Fruit fly (Drosophila melanogaster) whole organism, embryonic: ENCODE measurements around the gene Nazo.

Experiments
- Atf-2 ChIP-seq: fragments of 200-800 bp; sonication (Bioruptor generic); optimal IDR thresholded peaks from 2 replicates; lab custom pipeline; 2016; ENCODE audit warnings: missing biosample characterization, missing genetic modification characterization
- CG10366 ChIP-seq: fragments of 200-800 bp; sonication (Bioruptor generic); IDR thresholded peaks from 2 replicates; pipeline ENCODE4 v1.3.6; 2022; ENCODE audit warnings: missing biosample characterization, missing genetic modification characterization
- CG10654 ChIP-seq: fragments of 200-800 bp; sonication (Bioruptor generic); optimal IDR thresholded peaks from 2 replicates; lab custom pipeline; 2016; ENCODE audit warnings: missing biosample characterization, missing genetic modification characterization
- CG12769 ChIP-seq: fragments of 200-800 bp; sonication (Bioruptor generic); optimal IDR thresholded peaks from 2 replicates; lab custom pipeline; 2019; ENCODE audit warnings: missing biosample characterization, mild to moderate bottlenecking, missing genetic modification characterization, moderate library complexity
- CG14014 ChIP-seq: fragments of 200-800 bp; sonication (Bioruptor generic); IDR thresholded peaks from 2 replicates; pipeline ENCODE4 v1.3.6; 2022; ENCODE audit warnings: missing biosample characterization, missing genetic modification characterization
- CG15479 ChIP-seq: fragments of 200-800 bp; sonication (Bioruptor generic); optimal IDR thresholded peaks from 3 replicates; lab custom pipeline; 2019; ENCODE audit warnings: missing biosample characterization, mild to moderate bottlenecking, missing genetic modification characterization, moderate library complexity
- CG15696 ChIP-seq: fragments of 200-800 bp; sonication (Bioruptor generic); optimal IDR thresholded peaks from 2 replicates; lab custom pipeline; 2019; ENCODE audit warnings: missing biosample characterization, mild to moderate bottlenecking, missing genetic modification characterization, moderate library complexity
- CG1832 ChIP-seq: fragments of 200-800 bp; sonication (Bioruptor generic); optimal IDR thresholded peaks from 2 replicates; lab custom pipeline; 2017; ENCODE audit warnings: missing biosample characterization, mild to moderate bottlenecking, missing genetic modification characterization, inconsistent platforms
- CG18619 ChIP-seq: fragments of 200-800 bp; sonication (Bioruptor generic); optimal IDR thresholded peaks from 3 replicates; lab custom pipeline; 2017; ENCODE audit warnings: missing biosample characterization, mild to moderate bottlenecking, missing genetic modification characterization
- CG2889 ChIP-seq: fragments of 200-800 bp; sonication (Bioruptor generic); IDR thresholded peaks from 3 replicates; pipeline ENCODE4 v1.3.6; 2022; ENCODE audit warnings: missing biosample characterization, missing genetic modification characterization
- CG3065 ChIP-seq: fragments of 200-800 bp; sonication (Bioruptor generic); optimal IDR thresholded peaks from 2 replicates; lab custom pipeline; 2016; ENCODE audit warnings: missing biosample characterization, missing genetic modification characterization
- CG33213 ChIP-seq: fragments of 200-800 bp; sonication (Bioruptor generic); optimal IDR thresholded peaks from 3 replicates; lab custom pipeline; 2016; ENCODE audit warnings: missing biosample characterization, missing genetic modification characterization
- CG5245 ChIP-seq: fragments of 200-800 bp; sonication (Bioruptor generic); optimal IDR thresholded peaks from 3 replicates; lab custom pipeline; 2016; ENCODE audit warnings: missing biosample characterization, missing genetic modification characterization
- CG6175 ChIP-seq: fragments of 200-800 bp; sonication (Bioruptor generic); IDR thresholded peaks from 3 replicates; pipeline ENCODE4 v1.3.6; 2022; ENCODE audit warnings: missing biosample characterization, missing genetic modification characterization
- CG6765 ChIP-seq: fragments of 200-800 bp; sonication (Bioruptor generic); optimal IDR thresholded peaks from 3 replicates; lab custom pipeline; 2017; ENCODE audit warnings: missing biosample characterization, mild to moderate bottlenecking, missing genetic modification characterization
- CG7556 ChIP-seq: fragments of 200-800 bp; sonication (Bioruptor generic); optimal IDR thresholded peaks from 2 replicates; lab custom pipeline; 2017; ENCODE audit warnings: missing biosample characterization, mild to moderate bottlenecking, missing genetic modification characterization
- CG8281 ChIP-seq: fragments of 200-800 bp; sonication (Bioruptor generic); optimal IDR thresholded peaks from 2 replicates; lab custom pipeline; 2018; ENCODE audit warnings: missing biosample characterization, mild to moderate bottlenecking, missing genetic modification characterization, moderate library complexity
- CTCF ChIP-seq: fragments of 200-800 bp; sonication (Bioruptor generic); optimal IDR thresholded peaks from 2 replicates; lab custom pipeline; 2017; ENCODE audit warnings: missing biosample characterization, mild to moderate bottlenecking, missing genetic modification characterization, moderate library complexity
- D19A ChIP-seq: fragments of 200-800 bp; optimal IDR thresholded peaks from 3 replicates; lab custom pipeline; 2019; ENCODE audit warnings: missing biosample characterization, mild to moderate bottlenecking, missing genetic modification characterization, moderate library complexity
- Ets65A ChIP-seq: fragments of 200-800 bp; sonication (Bioruptor generic); peaks from one replicate; lab custom pipeline; 2016; ENCODE audit warnings: missing biosample characterization, missing genetic modification characterization
- HHEX ChIP-seq: fragments of 200-800 bp; sonication (Bioruptor generic); optimal IDR thresholded peaks from 3 replicates; lab custom pipeline; 2017; ENCODE audit warnings: missing biosample characterization, mild to moderate bottlenecking, missing genetic modification characterization, missing genetic modification reagents
- HmgD ChIP-seq: fragments of 200-800 bp; sonication (Bioruptor generic); optimal IDR thresholded peaks from 3 replicates; lab custom pipeline; 2016; ENCODE audit warnings: missing biosample characterization, missing genetic modification characterization
- Jarid2 ChIP-seq: fragments of 200-800 bp; sonication (Bioruptor generic); optimal IDR thresholded peaks from 3 replicates; lab custom pipeline; 2017; ENCODE audit warnings: mild to moderate bottlenecking, missing biosample characterization, missing genetic modification reagents, missing genetic modification characterization
- Mad ChIP-seq: fragments of 200-800 bp; sonication (Bioruptor generic); optimal IDR thresholded peaks from 2 replicates; lab custom pipeline; 2016; ENCODE audit warnings: missing biosample characterization, missing genetic modification characterization
- Meics ChIP-seq: fragments of 200-800 bp; sonication (Bioruptor generic); optimal IDR thresholded peaks from 2 replicates; lab custom pipeline; 2017; ENCODE audit warnings: missing biosample characterization, mild to moderate bottlenecking, missing genetic modification characterization
- Nf-YC ChIP-seq: fragments of 200-800 bp; optimal IDR thresholded peaks from 3 replicates; lab custom pipeline; 2019; ENCODE audit warnings: missing biosample characterization, mild to moderate bottlenecking, missing genetic modification characterization, moderate library complexity
- Opbp ChIP-seq: fragments of 200-800 bp; sonication (Bioruptor generic); IDR thresholded peaks from 3 replicates; pipeline ENCODE4 v1.3.6; 2022; ENCODE audit warnings: missing biosample characterization, missing genetic modification characterization; ENCODE audit not compliant: partially characterized antibody
- Sry-β ChIP-seq: fragments of 200-800 bp; sonication (Bioruptor generic); optimal IDR thresholded peaks from 2 replicates; lab custom pipeline; 2018; ENCODE audit warnings: missing biosample characterization, mild to moderate bottlenecking, missing genetic modification characterization, moderate library complexity
- Trl ChIP-seq, 3 experiments: fragments of >200 bp in 2 of 3; fragments of 200-800 bp in 1 of 3; sonication (Bioruptor generic) in 1 of 3; optimal IDR thresholded peaks; 2 replicates in 1 of 3; 3 replicates in 2 of 3; lab custom pipeline; 2016 to 2017; ENCODE audit warnings: missing biosample characterization in 1 of 3, missing genetic modification characterization in 1 of 3
- Xbp1 ChIP-seq: fragments of 200-800 bp; sonication (Bioruptor generic); optimal IDR thresholded peaks from 3 replicates; lab custom pipeline; 2016; ENCODE audit warnings: missing biosample characterization, mild to moderate bottlenecking, missing genetic modification characterization
- cato ChIP-seq: fragments of 200-800 bp; sonication (Bioruptor generic); optimal IDR thresholded peaks from 2 replicates; lab custom pipeline; 2016; ENCODE audit warnings: missing biosample characterization, missing genetic modification characterization, borderline replicate concordance
- crol ChIP-seq: fragments of 200-800 bp; sonication (Bioruptor generic); IDR thresholded peaks from 2 replicates; pipeline ENCODE4 v1.3.6; 2022; ENCODE audit warnings: missing biosample characterization, missing genetic modification characterization
- dmrt11E ChIP-seq: fragments of 200-800 bp; sonication (Bioruptor generic); optimal IDR thresholded peaks from 3 replicates; lab custom pipeline; 2018; ENCODE audit warnings: missing biosample characterization, mild to moderate bottlenecking, missing genetic modification characterization, moderate library complexity
- ftz-f1 ChIP-seq: fragments of 200-800 bp; sonication (Bioruptor generic); optimal IDR thresholded peaks from 2 replicates; lab custom pipeline; 2016; ENCODE audit warnings: missing biosample characterization, missing genetic modification characterization
- hb ChIP-seq: fragments of 200-800 bp; sonication (Bioruptor generic); IDR thresholded peaks from 3 replicates; pipeline ENCODE4 v1.3.6; 2022; ENCODE audit warnings: missing biosample characterization, missing genetic modification characterization; ENCODE audit not compliant: partially characterized antibody
- jing ChIP-seq: fragments of 200-800 bp; sonication (Bioruptor generic); optimal IDR thresholded peaks from 2 replicates; lab custom pipeline; 2018; ENCODE audit warnings: missing biosample characterization, mild to moderate bottlenecking, missing genetic modification characterization
- knrl ChIP-seq: fragments of 200-800 bp; sonication (Bioruptor generic); IDR thresholded peaks from 3 replicates; pipeline ENCODE4 v1.3.6; 2022; ENCODE audit warnings: missing biosample characterization, missing genetic modification characterization; ENCODE audit not compliant: partially characterized antibody
- peb ChIP-seq: fragments of 200-800 bp; sonication (Bioruptor generic); IDR thresholded peaks from 2 replicates; pipeline ENCODE4 v1.3.6; 2022; ENCODE audit warnings: missing biosample characterization, missing genetic modification characterization
- salm ChIP-seq: fragments of 200-800 bp; sonication (Bioruptor generic); optimal IDR thresholded peaks from 2 replicates; lab custom pipeline; 2018; ENCODE audit warnings: missing biosample characterization, mild to moderate bottlenecking, missing genetic modification characterization
- sens ChIP-seq: fragments of 200-800 bp; sonication (Bioruptor generic); peaks from one replicate; lab custom pipeline; 2016; ENCODE audit warnings: missing biosample characterization, missing genetic modification characterization
- shn ChIP-seq: fragments of 200-800 bp; sonication (Bioruptor generic); optimal IDR thresholded peaks from 3 replicates; lab custom pipeline; 2016; ENCODE audit warnings: missing biosample characterization, missing genetic modification characterization
- sima ChIP-seq: fragments of 200-800 bp; sonication (Bioruptor generic); optimal IDR thresholded peaks from 2 replicates; lab custom pipeline; 2016; ENCODE audit warnings: missing biosample characterization, missing genetic modification characterization
- sisA ChIP-seq: fragments of 200-800 bp; sonication (Bioruptor generic); IDR thresholded peaks from 2 replicates; pipeline ENCODE4 v1.3.6; 2022; ENCODE audit warnings: missing biosample characterization, missing genetic modification characterization
- stc ChIP-seq: fragments of 200-800 bp; sonication (Bioruptor generic); IDR thresholded peaks from 2 replicates; pipeline ENCODE4 v1.3.6; 2022; ENCODE audit warnings: missing biosample characterization, missing genetic modification characterization
- trh ChIP-seq: fragments of 200-800 bp; sonication (Bioruptor generic); optimal IDR thresholded peaks from 2 replicates; lab custom pipeline; 2016; ENCODE audit warnings: missing biosample characterization, missing genetic modification characterization
- z ChIP-seq: fragments of 200-800 bp; sonication (Bioruptor generic); IDR thresholded peaks from 3 replicates; pipeline ENCODE4 v1.3.6; 2022; ENCODE audit warnings: missing biosample characterization, missing genetic modification characterization

Gene Nazo

dm6 chr3R:8277494-8278293 lies 10.0 kb upstream of the Nazo start, which contains the start of gene ato (continued):
- no peak for TF ChIP-seq sisA (GFP tag; lab: Robert Waterston, UW)
- no peak for TF ChIP-seq ftz-f1
- no peak for TF ChIP-seq CG6175 (GFP tag; lab: Robert Waterston, UW)
- no peak for TF ChIP-seq Trl (optimal IDR thresholded peaks at IDR 0.05; lab: Kevin White, UChicago)
- TF ChIP-seq Trl (GFP tag; optimal IDR thresholded peaks at IDR 0.05; lab: Kevin White, UChicago) = no peak
- TF ChIP-seq peb = no peak
- TF ChIP-seq Nf-YC (tag; lab: Kevin White, UChicago) = peak; percentile 94
- TF ChIP-seq Mad (GFP tag; lab: Kevin White, UChicago) = no peak
- TF ChIP-seq HmgD (GFP tag; lab: Kevin White, UChicago) = no peak
- no peak for TF ChIP-seq CG3065
- TF ChIP-seq Xbp1 (GFP tag; lab: Kevin White, UChicago) = no peak
- TF ChIP-seq CG12769 (tag; lab: Kevin White, UChicago) = no peak
- no peak for TF ChIP-seq sima (GFP tag; lab: Kevin White, UChicago)
- no peak for TF ChIP-seq z (GFP tag; lab: Robert Waterston, UW)
- TF ChIP-seq CG14014 (GFP tag; lab: Robert Waterston, UW) = no peak
- peak; percentile 80 for TF ChIP-seq crol
- no peak for TF ChIP-seq stc (GFP tag; lab: Robert Waterston, UW)
- TF ChIP-seq Jarid2 (GFP tag; lab: Kevin White, UChicago) = peak; percentile 57
- no peak for TF ChIP-seq hb (GFP tag; lab: Robert Waterston, UW)
- peak; percentile 15 for TF ChIP-seq Ets65A (GFP tag; lab: Kevin White, UChicago)
- TF ChIP-seq CG6765 = no peak
- TF ChIP-seq jing (GFP tag; lab: Kevin White, UChicago) = no peak
- no peak for TF ChIP-seq CTCF (GFP tag; lab: Kevin White, UChicago)
- no peak for TF ChIP-seq Atf-2
- peak; percentile 94 for TF ChIP-seq CG15479
- no peak for TF ChIP-seq salm (tag; lab: Kevin White, UChicago)
- TF ChIP-seq CG7556 = no peak
- no peak for TF ChIP-seq cato (GFP tag; lab: Kevin White, UChicago)
- no peak for TF ChIP-seq CG33213 (GFP tag; lab: Kevin White, UChicago)
- TF ChIP-seq, all 482 proteins: peak for 11

dm6 chr3R:8279970-8280369 lies 7.7 kb upstream of the Nazo start:
- TF ChIP-seq sens (GFP tag; lab: Kevin White, UChicago) (peak; percentile 19), Sry-β (GFP tag; lab: Kevin White, UChicago) (no peak), CG1832 (GFP tag; lab: Kevin White, UChicago) (no peak), Opbp (GFP tag; lab: Robert Waterston, UW) (0 out of 3 replicates have a peak, but pooled peaks have one; percentile 32), dmrt11E (tag; lab: Kevin White, UChicago) (no peak), CG10654 (GFP tag; lab: Kevin White, UChicago) (no peak), CG10366 (GFP tag; lab: Robert Waterston, UW) (no peak), CG2889 (GFP tag; lab: Robert Waterston, UW) (no peak), Meics (GFP tag; lab: Kevin White, UChicago) (no peak), CG8281 (tag; lab: Kevin White, UChicago) (peak; percentile 90)

DNA sequence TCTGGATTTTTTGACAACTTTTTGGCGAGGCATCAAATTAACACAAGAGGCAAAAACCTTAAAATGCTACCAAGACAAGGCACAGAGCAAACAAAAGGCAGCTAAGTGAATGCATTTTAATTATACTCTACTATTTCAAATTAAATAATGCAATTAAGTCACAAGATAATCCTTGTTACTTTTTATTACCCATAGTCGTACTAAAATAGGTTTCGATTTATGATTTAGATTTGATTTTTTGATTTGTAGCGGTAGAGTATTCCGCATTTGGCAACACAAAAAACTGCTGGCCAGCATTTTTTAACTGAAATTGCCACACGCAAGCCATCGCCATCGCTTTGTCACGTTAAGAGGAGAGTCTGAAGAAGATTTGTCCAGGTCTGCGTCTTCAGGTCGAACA lies 4.9 kb upstream of the Nazo start:
- TF ChIP-seq CG5245 (GFP tag; lab: Kevin White, UChicago) = no peak
- TF ChIP-seq CG18619 (GFP tag; lab: Kevin White, UChicago) = no peak
- TF ChIP-seq knrl (GFP tag; lab: Robert Waterston, UW) = no peak
- no peak for TF ChIP-seq CG15696 (tag; lab: Kevin White, UChicago)
- no peak for TF ChIP-seq HHEX (GFP tag; lab: Kevin White, UChicago)
- no peak for TF ChIP-seq shn (GFP tag; lab: Kevin White, UChicago)
- peak; percentile 23 for TF ChIP-seq D19A (tag; lab: Kevin White, UChicago)
- no peak for TF ChIP-seq trh
